Fruit fly (Drosophila melanogaster) S2 (cell line): Measurements from ENCODE around the gene CG42486.

Experiments used
- CG8478 ChIP-seq: fragments of >200 bp; optimal IDR thresholded peaks from 2 replicates; lab custom pipeline; 2018
- CTCF ChIP-seq, 2 experiments: fragments of >200 bp; optimal IDR thresholded peaks; 2 replicates each; lab custom pipeline; 2018

DNA sequence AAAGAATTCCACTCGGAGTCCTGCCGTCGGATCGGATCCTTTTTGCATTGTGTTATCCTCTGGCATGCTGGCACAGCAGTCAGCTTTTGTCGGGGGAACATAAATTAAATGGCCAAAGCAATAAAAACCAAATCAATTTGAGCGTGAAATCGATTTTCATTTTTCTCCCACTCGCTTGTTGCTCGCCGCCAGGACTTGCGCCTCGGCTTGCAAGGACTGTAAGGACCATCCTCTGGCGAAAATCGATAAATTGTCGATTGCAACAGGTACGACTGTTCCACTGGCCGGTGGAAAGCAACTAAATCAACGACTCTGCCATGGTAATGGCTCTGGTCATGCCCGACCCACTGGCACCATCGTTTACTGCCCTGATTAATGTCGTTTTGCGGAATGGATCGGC is 50.3 kb downstream of the CG42486 start:
- TF ChIP-seq CTCF (optimal IDR thresholded peaks at IDR 0.05; lab: Kevin White, UChicago) (no peak), CG8478 (no peak)
